Fruit fly (Drosophila melanogaster): ENCODE data around the gene dan.

dan gene

dm6 chr3R:25137565-25138367, 46.4 kb upstream of the dan start, which contains the start of gene danr (continued):
- TF ChIP-seq CG9727 (GFP tag; optimal IDR thresholded peaks at IDR 0.05) (no peak), Nf-YB (GFP tag; optimal IDR thresholded peaks at IDR 0.05) (peak; percentile 96), scrt (GFP tag; optimal IDR thresholded peaks at IDR 0.05) (peak; percentile 96), Deaf1 (tag; optimal IDR thresholded peaks at IDR 0.05) (peak; percentile 92), CG6791 (GFP tag; IDR thresholded peaks at IDR 0.05; ENCODE audit: partially characterized antibody) (no peak), CG33557 (GFP tag; optimal IDR thresholded peaks at IDR 0.05) (no peak), pho (GFP tag; optimal IDR thresholded peaks at IDR 0.05) (no peak), TFAM (GFP tag; optimal IDR thresholded peaks at IDR 0.05) (no peak), Trl (optimal IDR thresholded peaks at IDR 0.05) (peak; percentile 68 to 87), Trl (GFP tag; optimal IDR thresholded peaks at IDR 0.05) (no peak), Dek (tag; optimal IDR thresholded peaks at IDR 0.05) (no peak), eve (GFP tag; optimal IDR thresholded peaks at IDR 0.05) (no peak), CG3163 (GFP tag; optimal IDR thresholded peaks at IDR 0.05) (peak; percentile 63), CG9609 (GFP tag; optimal IDR thresholded peaks at IDR 0.05) (no peak), chm (GFP tag; IDR thresholded peaks at IDR 0.05) (peak; percentile 16; the same call in 1 of the 2 replicates)

dm6 chr3R:25152342-25152741, 31.8 kb upstream of the dan start:
- TF ChIP-seq CG8944 (GFP tag; optimal IDR thresholded peaks at IDR 0.05) (no peak), CG16779 (GFP tag; IDR thresholded peaks at IDR 0.05) (no peak), CG4404 (GFP tag; IDR thresholded peaks at IDR 0.05) (no peak), zf30C (GFP tag; optimal IDR thresholded peaks at IDR 0.05) (no peak), pum (GFP tag; optimal IDR thresholded peaks at IDR 0.05) (no peak), CG3726 (GFP tag; IDR thresholded peaks at IDR 0.05) (no peak), Tbp (GFP tag; optimal IDR thresholded peaks at IDR 0.05) (no peak), CG4730 (GFP tag; IDR thresholded peaks at IDR 0.05) (no peak), CG13894 (tag; optimal IDR thresholded peaks at IDR 0.05) (no peak), CG3281 (GFP tag; optimal IDR thresholded peaks at IDR 0.05) (peak; percentile 45), CG1647 (GFP tag; optimal IDR thresholded peaks at IDR 0.05) (no peak), hth (optimal IDR thresholded peaks at IDR 0.05) (no peak), maf-S (GFP tag; optimal IDR thresholded peaks at IDR 0.05) (no peak), Dp (GFP tag; optimal IDR thresholded peaks at IDR 0.05) (no peak), rib (GFP tag; IDR thresholded peaks at IDR 0.05) (no peak), CG2129 (GFP tag; IDR thresholded peaks at IDR 0.05; ENCODE audit: partially characterized antibody) (no peak), CG7963 (GFP tag; IDR thresholded peaks at IDR 0.05; ENCODE audit: partially characterized antibody) (no peak), CHES-1-like (GFP tag; optimal IDR thresholded peaks at IDR 0.05) (no peak), trh (GFP tag; optimal IDR thresholded peaks at IDR 0.05) (no peak), CG13287 (GFP tag; IDR thresholded peaks at IDR 0.05; ENCODE audit: partially characterized antibody) (no peak), CG10979 (tag; optimal IDR thresholded peaks at IDR 0.05) (no peak), CG11085 (GFP tag; IDR thresholded peaks at IDR 0.05) (no peak), bbx (GFP tag; IDR thresholded peaks at IDR 0.05; ENCODE audit: partially characterized antibody) (no peak), CG2120 (GFP tag; optimal IDR thresholded peaks at IDR 0.05) (peak; percentile 36), CG7556 (GFP tag; optimal IDR thresholded peaks at IDR 0.05) (peak; percentile 58), pnt (GFP tag; optimal IDR thresholded peaks at IDR 0.05) (no peak), dimm (GFP tag; IDR thresholded peaks at IDR 0.05) (no peak), CG30431 (GFP tag; optimal IDR thresholded peaks at IDR 0.05) (no peak), Usf (GFP tag; optimal IDR thresholded peaks at IDR 0.05) (no peak), CG10366 (GFP tag; IDR thresholded peaks at IDR 0.05) (no peak), sens (GFP tag) (peak; percentile 57), stwl (tag; optimal IDR thresholded peaks at IDR 0.05) (no peak), CG10462 (GFP tag; optimal IDR thresholded peaks at IDR 0.05) (no peak), CTCF (GFP tag; optimal IDR thresholded peaks at IDR 0.05) (no peak), CG10321 (GFP tag; IDR thresholded peaks at IDR 0.05) (no peak), zfh1 (GFP tag; IDR thresholded peaks at IDR 0.05) (no peak), Trl (optimal IDR thresholded peaks at IDR 0.05) (no peak), Trl (GFP tag; optimal IDR thresholded peaks at IDR 0.05) (no peak)

All from whole organism, embryonic.